Fruit fly (Drosophila melanogaster) whole organism, adult: Measurements from ENCODE around the gene Ptp10D.

ENCODE experiments used
- CG12768 ChIP-seq: fragments of 200-800 bp; sonication (Bioruptor generic); optimal IDR thresholded peaks from 2 replicates; lab custom pipeline; 2017; ENCODE audit warnings: missing biosample characterization, missing genetic modification characterization, mild to moderate bottlenecking, moderate library complexity, missing genetic modification reagents
- CG14711 ChIP-seq: fragments of 200-800 bp; sonication (Bioruptor generic); optimal IDR thresholded peaks from 2 replicates; lab custom pipeline; 2018; ENCODE audit warnings: missing biosample characterization, mild to moderate bottlenecking, missing genetic modification characterization, moderate library complexity
- bab1 ChIP-seq: fragments of 200-800 bp; sonication (Bioruptor generic); optimal IDR thresholded peaks from 3 replicates; lab custom pipeline; 2019; ENCODE audit warnings: missing biosample characterization, mild to moderate bottlenecking, missing genetic modification characterization, moderate library complexity
- cic ChIP-seq: fragments of 200-800 bp; sonication (Bioruptor generic); optimal IDR thresholded peaks from 2 replicates; lab custom pipeline; 2017; ENCODE audit warnings: missing biosample characterization, mild to moderate bottlenecking, missing genetic modification characterization, moderate library complexity
- kay ChIP-seq: fragments of 200-800 bp; sonication (Bioruptor generic); peaks from one replicate; lab custom pipeline; 2016; ENCODE audit warnings: missing biosample characterization, missing genetic modification characterization, borderline replicate concordance
- tj ChIP-seq: fragments of 200-800 bp; sonication (Bioruptor generic); optimal IDR thresholded peaks from 3 replicates; lab custom pipeline; 2017; ENCODE audit warnings: missing biosample characterization, mild to moderate bottlenecking, missing genetic modification characterization, moderate library complexity
- toe ChIP-seq: fragments of 200-800 bp; sonication (Bioruptor generic); optimal IDR thresholded peaks from 2 replicates; lab custom pipeline; 2016; ENCODE audit warnings: missing biosample characterization, missing genetic modification characterization

- no peak for TF ChIP-seq CG14711 (tag; lab: Kevin White, UChicago)
- no peak for TF ChIP-seq CG12768 (GFP tag; lab: Kevin White, UChicago)
- TF ChIP-seq tj = no peak
- no peak for TF ChIP-seq bab1 (GFP tag; lab: Kevin White, UChicago)
- TF ChIP-seq toe = no peak
- TF ChIP-seq cic (GFP tag; lab: Kevin White, UChicago) = no peak
- TF ChIP-seq kay (GFP tag; lab: Kevin White, UChicago) = no peak
Observed at dm6 chrX:11664058-11664457, 42.2 kb downstream of the Ptp10D start.
